Worm (Caenorhabditis elegans) whole organism, L4/young adult: Measurements from ENCODE around the gene grdn-1.

ENCODE experiments used
- W03F9.2 ChIP-seq: fragments of 150-350 bp; optimal IDR thresholded peaks from 2 replicates; lab custom pipeline; 2014; ENCODE audit warnings: missing biosample characterization, missing genetic modification characterization
- him-1 ChIP-seq: sonication (generic microtip); optimal IDR thresholded peaks from 2 replicates; lab custom pipeline; 2016; ENCODE audit warnings: missing genotype, missing genetic modification reagents, missing genetic modification characterization, missing compliant biosample characterization

- TF ChIP-seq him-1 (tag; lab: Kevin White, UChicago) (no peak), W03F9.2 (no peak)
Observed at ce11 chrV:18658914-18659313, 66.4 kb downstream of the grdn-1 start.
